Fruit fly (Drosophila melanogaster) whole organism, prepupa: ENCODE data around the gene CG13285.

Experiments used
- Blimp-1 ChIP-seq: fragments of 200-800 bp; sonication (Bioruptor generic); optimal IDR thresholded peaks from 3 replicates; lab custom pipeline; 2017; ENCODE audit warnings: missing biosample characterization, missing genetic modification characterization, mild to moderate bottlenecking, moderate library complexity, missing genetic modification reagents
- CG10669 ChIP-seq: fragments of 200-800 bp; sonication (Bioruptor generic); optimal IDR thresholded peaks from 3 replicates; lab custom pipeline; 2018; ENCODE audit warnings: missing biosample characterization, mild to moderate bottlenecking, missing genetic modification characterization, moderate library complexity
- CG11294 ChIP-seq: fragments of 200-800 bp; sonication (Bioruptor generic); IDR thresholded peaks from 2 replicates; pipeline ENCODE4 v1.3.6; 2022; ENCODE audit warnings: missing biosample characterization, missing genetic modification characterization
- CG11762 ChIP-seq: fragments of 200-800 bp; sonication (Bioruptor generic); optimal IDR thresholded peaks from 3 replicates; lab custom pipeline; 2016; ENCODE audit warnings: missing biosample characterization, missing genetic modification characterization; ENCODE audit not compliant: insufficient read depth
- CG15336 ChIP-seq: fragments of 200-800 bp; sonication (Bioruptor generic); IDR thresholded peaks from 2 replicates; pipeline ENCODE4 v1.3.6; 2022; ENCODE audit warnings: missing biosample characterization, missing genetic modification characterization
- CG1621 ChIP-seq: fragments of 200-800 bp; sonication (Bioruptor generic); optimal IDR thresholded peaks from 3 replicates; lab custom pipeline; 2018; ENCODE audit warnings: missing biosample characterization, mild to moderate bottlenecking, missing genetic modification characterization
- CG16779 ChIP-seq: fragments of 200-800 bp; sonication (Bioruptor generic); optimal IDR thresholded peaks from 3 replicates; lab custom pipeline; 2017; ENCODE audit warnings: missing biosample characterization, mild to moderate bottlenecking, missing genetic modification characterization
- CG32006 ChIP-seq: fragments of 200-800 bp; sonication (Bioruptor generic); optimal IDR thresholded peaks from 3 replicates; lab custom pipeline; 2017; ENCODE audit warnings: missing biosample characterization, mild to moderate bottlenecking, missing genetic modification characterization
- CG34406 ChIP-seq: fragments of 200-800 bp; sonication (Bioruptor generic); optimal IDR thresholded peaks from 3 replicates; lab custom pipeline; 2016; ENCODE audit warnings: missing biosample characterization, missing genetic modification characterization
- CG6163 ChIP-seq: fragments of 200-800 bp; sonication (Bioruptor generic); IDR thresholded peaks from 3 replicates; pipeline ENCODE4 v1.3.6; 2022; ENCODE audit warnings: missing biosample characterization, missing genetic modification characterization
- CG6276 ChIP-seq: fragments of 200-800 bp; sonication (Bioruptor generic); optimal IDR thresholded peaks from 2 replicates; lab custom pipeline; 2017; ENCODE audit warnings: missing biosample characterization, mild to moderate bottlenecking, missing genetic modification characterization
- CG6792 ChIP-seq: fragments of 200-800 bp; sonication (Bioruptor generic); optimal IDR thresholded peaks from 3 replicates; lab custom pipeline; 2016; ENCODE audit warnings: missing biosample characterization, missing genetic modification characterization
- CG7368 ChIP-seq: fragments of 200-800 bp; sonication (Bioruptor generic); optimal IDR thresholded peaks from 3 replicates; lab custom pipeline; 2016; ENCODE audit warnings: missing biosample characterization, missing genetic modification characterization
- CG8119 ChIP-seq: fragments of 200-800 bp; sonication (Bioruptor generic); IDR thresholded peaks from 3 replicates; pipeline ENCODE4 v1.3.6; 2022; ENCODE audit warnings: missing biosample characterization, missing genetic modification characterization
- CG8319 ChIP-seq: fragments of 200-800 bp; sonication (Bioruptor generic); optimal IDR thresholded peaks from 3 replicates; lab custom pipeline; 2016; ENCODE audit warnings: missing biosample characterization, missing genetic modification characterization
- CG8632 ChIP-seq: fragments of 200-800 bp; sonication (Bioruptor generic); optimal IDR thresholded peaks from 3 replicates; lab custom pipeline; 2016; ENCODE audit warnings: missing biosample characterization, missing genetic modification characterization
- CG9139 ChIP-seq: fragments of 200-800 bp; sonication (Bioruptor generic); optimal IDR thresholded peaks from 3 replicates; lab custom pipeline; 2017; ENCODE audit warnings: missing biosample characterization, mild to moderate bottlenecking, missing genetic modification characterization
- Eip75B ChIP-seq: fragments of 200-800 bp; sonication (Bioruptor generic); optimal IDR thresholded peaks from 3 replicates; lab custom pipeline; 2016; ENCODE audit warnings: missing biosample characterization, missing genetic modification characterization
- Eip78C ChIP-seq: fragments of 200-800 bp; sonication (Bioruptor generic); peaks from one replicate; lab custom pipeline; 2016; ENCODE audit warnings: missing biosample characterization, missing genetic modification characterization
- Ets21C ChIP-seq: fragments of 200-800 bp; sonication (Bioruptor generic); optimal IDR thresholded peaks from 3 replicates; lab custom pipeline; 2016; ENCODE audit warnings: missing biosample characterization, missing genetic modification characterization
- Ets96B ChIP-seq: fragments of 200-800 bp; optimal IDR thresholded peaks from 2 replicates; lab custom pipeline; 2019; ENCODE audit warnings: missing biosample characterization, mild to moderate bottlenecking, missing genetic modification characterization, moderate library complexity
- Gug ChIP-seq: fragments of 200-800 bp; sonication (Bioruptor generic); IDR thresholded peaks from 2 replicates; pipeline ENCODE4 v1.3.6; 2022; ENCODE audit warnings: missing biosample characterization, missing genetic modification characterization
- Hr39 ChIP-seq: fragments of 200-800 bp; sonication (Bioruptor generic); optimal IDR thresholded peaks from 2 replicates; lab custom pipeline; 2016; ENCODE audit warnings: missing biosample characterization, missing genetic modification characterization
- Hr4 ChIP-seq: fragments of 200-800 bp; sonication (Bioruptor generic); optimal IDR thresholded peaks from 3 replicates; lab custom pipeline; 2016; ENCODE audit warnings: missing biosample characterization, missing genetic modification characterization
- Lpt ChIP-seq: fragments of 200-800 bp; sonication (Bioruptor generic); optimal IDR thresholded peaks from 3 replicates; lab custom pipeline; 2016; ENCODE audit warnings: missing biosample characterization, missing genetic modification characterization
- Smox ChIP-seq: fragments of 200-800 bp; sonication (Bioruptor generic); optimal IDR thresholded peaks from 3 replicates; lab custom pipeline; 2016; ENCODE audit warnings: missing biosample characterization, missing genetic modification characterization
- Sox14 ChIP-seq: fragments of 200-800 bp; sonication (Bioruptor generic); optimal IDR thresholded peaks from 3 replicates; lab custom pipeline; 2016; ENCODE audit warnings: missing biosample characterization, missing genetic modification characterization
- Sox15 ChIP-seq: fragments of 200-800 bp; sonication (Bioruptor generic); optimal IDR thresholded peaks from 3 replicates; lab custom pipeline; 2016; ENCODE audit warnings: missing biosample characterization, missing genetic modification characterization
- achi ChIP-seq: fragments of 200-800 bp; sonication (Bioruptor generic); optimal IDR thresholded peaks from 3 replicates; lab custom pipeline; 2016; ENCODE audit warnings: missing biosample characterization, missing genetic modification characterization
- cyc ChIP-seq: fragments of 200-800 bp; sonication (Bioruptor generic); optimal IDR thresholded peaks from 3 replicates; lab custom pipeline; 2016; ENCODE audit warnings: missing biosample characterization, missing genetic modification characterization
- dac ChIP-seq: fragments of 200-800 bp; sonication (Bioruptor generic); optimal IDR thresholded peaks from 2 replicates; lab custom pipeline; 2017; ENCODE audit warnings: missing biosample characterization, mild to moderate bottlenecking, missing genetic modification characterization
- eg ChIP-seq: fragments of 200-800 bp; sonication (Bioruptor generic); IDR thresholded peaks from 3 replicates; pipeline ENCODE4 v1.3.6; 2022; ENCODE audit warnings: missing biosample characterization, missing genetic modification characterization
- fd85E ChIP-seq: fragments of 200-800 bp; sonication (Bioruptor generic); optimal IDR thresholded peaks from 3 replicates; lab custom pipeline; 2016; ENCODE audit warnings: missing biosample characterization, missing genetic modification characterization
- fkh ChIP-seq: fragments of 200-800 bp; sonication (Bioruptor generic); optimal IDR thresholded peaks from 3 replicates; lab custom pipeline; 2017; ENCODE audit warnings: missing biosample characterization, mild to moderate bottlenecking, missing genetic modification characterization, moderate library complexity
- lz ChIP-seq: fragments of 200-800 bp; sonication (Bioruptor generic); optimal IDR thresholded peaks from 3 replicates; lab custom pipeline; 2016; ENCODE audit warnings: missing biosample characterization, missing genetic modification characterization
- net ChIP-seq: fragments of 200-800 bp; sonication (Bioruptor generic); optimal IDR thresholded peaks from 3 replicates; lab custom pipeline; 2016; ENCODE audit warnings: missing biosample characterization, missing genetic modification characterization
- salr ChIP-seq, 2 experiments: fragments of 200-800 bp; sonication (Bioruptor generic); optimal IDR thresholded peaks; 3 replicates each; lab custom pipeline; 2016 to 2018; ENCODE audit warnings: missing biosample characterization in 2 of 2, missing genetic modification characterization in 2 of 2, mild to moderate bottlenecking in 1 of 2
- spab ChIP-seq: fragments of 200-800 bp; sonication (Bioruptor generic); optimal IDR thresholded peaks from 2 replicates; lab custom pipeline; 2017; ENCODE audit warnings: missing biosample characterization, mild to moderate bottlenecking, missing genetic modification characterization, missing genetic modification reagents
- svp ChIP-seq: fragments of 200-800 bp; sonication (Bioruptor generic); peaks from one replicate; lab custom pipeline; 2016; ENCODE audit warnings: missing biosample characterization, missing genetic modification characterization
- topi ChIP-seq: fragments of 200-800 bp; sonication (Bioruptor generic); optimal IDR thresholded peaks from 3 replicates; lab custom pipeline; 2016; ENCODE audit warnings: missing biosample characterization, missing genetic modification characterization

Gene CG13285

DNA sequence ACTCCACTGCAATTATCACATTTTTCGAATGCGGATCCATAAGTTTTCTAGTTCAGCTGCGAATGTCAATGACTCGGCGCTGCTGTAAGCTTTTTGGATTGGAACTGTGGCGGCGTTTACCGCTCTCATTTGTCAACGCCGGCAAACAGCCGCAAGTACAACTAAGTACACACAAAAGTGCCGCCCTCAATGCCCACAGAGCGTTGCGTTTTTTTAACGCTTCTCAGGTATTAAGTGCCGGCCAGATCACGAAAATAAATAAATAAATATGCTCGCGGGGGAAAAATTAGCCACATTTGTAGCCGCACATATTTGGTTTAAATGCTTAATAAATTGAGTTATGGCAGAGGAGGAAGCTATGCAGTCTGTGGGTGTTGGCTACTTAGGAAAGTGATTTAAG is 46.0 kb upstream of the CG13285 start:
- peak; percentile 25 for TF ChIP-seq fkh
- TF ChIP-seq cyc (GFP tag; lab: Kevin White, UChicago) = no peak

DNA sequence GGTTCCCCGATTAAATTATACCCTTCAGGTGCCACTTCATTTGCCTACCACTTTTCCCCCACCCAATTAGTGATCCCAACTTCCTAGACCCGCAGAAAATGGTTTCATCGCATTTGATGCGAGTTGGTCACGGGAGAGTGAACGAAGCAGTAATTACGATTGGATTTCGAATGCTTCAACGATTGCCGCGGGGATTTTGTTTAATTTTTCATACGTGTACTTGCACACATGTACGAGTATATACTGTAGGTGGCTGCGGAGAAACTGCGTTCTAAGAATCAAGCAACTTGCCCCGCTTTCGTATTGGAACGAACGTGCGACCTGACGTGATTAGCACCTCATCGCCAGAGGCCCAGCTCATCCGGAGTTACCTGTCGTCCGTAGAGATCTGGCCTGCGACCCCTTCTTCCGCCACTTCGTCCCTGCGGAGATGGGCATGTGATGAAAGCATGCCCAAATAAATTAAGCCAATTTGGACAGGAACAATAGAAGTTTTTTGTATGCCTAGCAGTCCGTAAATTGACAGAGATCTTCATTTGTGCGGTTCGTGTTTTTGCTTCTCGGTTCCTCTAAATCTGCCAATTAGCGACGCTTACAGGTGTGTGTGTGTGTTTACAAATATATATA is 45.0 kb upstream of the CG13285 start:
- TF ChIP-seq CG8632 (GFP tag; lab: Kevin White, UChicago) (no peak), fkh (peak; percentile 15)

DNA sequence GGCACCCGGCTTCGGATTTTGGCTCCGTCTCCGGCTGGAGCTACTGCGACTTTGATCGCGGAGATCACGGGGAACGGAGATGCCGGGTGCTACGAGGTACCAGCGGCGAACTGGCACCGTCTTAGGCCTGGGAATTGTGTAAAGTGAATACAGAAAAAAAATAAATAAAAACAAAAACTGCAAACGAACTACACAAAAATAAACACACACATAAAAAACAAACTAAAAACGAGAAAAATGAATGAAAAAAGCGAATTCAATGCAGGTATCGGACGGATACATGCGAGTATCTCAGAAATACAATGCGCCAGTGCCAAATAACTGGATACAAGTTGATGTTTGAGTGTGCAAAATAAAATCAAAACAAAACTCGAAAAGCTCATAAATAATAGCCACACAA is 44.2 kb upstream of the CG13285 start:
- TF ChIP-seq CG6276 (peak; percentile 92), eg (GFP tag; lab: Robert Waterston, UW) (peak; percentile 92), dac (peak; percentile 7), net (GFP tag; lab: Kevin White, UChicago) (peak; percentile 54), Ets96B (tag; lab: Kevin White, UChicago) (no peak), Eip78C (GFP tag; lab: Kevin White, UChicago) (peak; percentile 63), CG16779 (tag; lab: Kevin White, UChicago) (peak; percentile 59), Gug (GFP tag; lab: Robert Waterston, UW) (0 out of 2 replicates have a peak, but pooled peaks have one; percentile 31), CG32006 (peak; percentile 35), Lpt (peak; percentile 57), CG15336 (GFP tag; lab: Robert Waterston, UW) (peak; percentile 85), achi (GFP tag; lab: Kevin White, UChicago) (no peak), Hr4 (GFP tag; lab: Kevin White, UChicago) (peak; percentile 39), CG8119 (GFP tag; lab: Robert Waterston, UW) (peak; percentile 92), CG1621 (tag; lab: Kevin White, UChicago) (no peak), CG11294 (GFP tag; lab: Robert Waterston, UW) (peak; percentile 39; the same call in 1 of the 2 replicates), Blimp-1 (no peak), CG6163 (GFP tag; lab: Robert Waterston, UW) (peak; percentile 81)

DNA sequence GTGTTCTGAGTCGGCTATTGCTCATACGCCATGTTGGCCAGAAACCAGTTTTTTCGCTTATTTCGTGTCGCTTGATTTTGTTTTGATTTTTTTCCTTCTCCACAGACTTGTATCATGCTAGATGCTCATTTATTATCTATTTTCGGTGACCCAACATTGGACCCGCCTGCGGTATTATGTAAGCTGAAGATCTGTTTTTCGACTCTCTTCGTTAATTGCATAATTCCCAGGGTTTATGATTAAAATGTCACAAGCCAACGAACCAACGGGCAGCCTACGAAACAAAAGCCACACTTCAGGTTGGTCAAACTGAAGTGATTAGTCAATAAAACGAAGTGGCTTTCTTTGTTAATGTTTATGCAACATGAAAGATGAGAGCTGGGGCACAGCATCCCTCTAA is 43.0 kb upstream of the CG13285 start:
- TF ChIP-seq CG10669 (GFP tag; lab: Kevin White, UChicago) (no peak), fkh (no peak), Hr39 (GFP tag; lab: Kevin White, UChicago) (no peak), CG6792 (GFP tag; lab: Kevin White, UChicago) (no peak), CG8319 (GFP tag; lab: Kevin White, UChicago) (no peak), Ets96B (tag; lab: Kevin White, UChicago) (no peak), Lpt (no peak), CG1621 (tag; lab: Kevin White, UChicago) (no peak), CG6163 (GFP tag; lab: Robert Waterston, UW) (no peak)

- TF ChIP-seq spab (GFP tag; lab: Kevin White, UChicago) (peak; percentile 95), Ets21C (GFP tag; lab: Kevin White, UChicago) (peak; percentile 50), Eip75B (GFP tag; lab: Kevin White, UChicago) (peak; percentile 86), CG7368 (GFP tag; lab: Kevin White, UChicago) (peak; percentile 86), fd85E (peak; percentile 77), Smox (GFP tag; lab: Kevin White, UChicago) (peak; percentile 83), Ets96B (tag; lab: Kevin White, UChicago) (peak; percentile 81), Hr39 (GFP tag; lab: Kevin White, UChicago) (peak; percentile 71), CG11762 (peak; percentile 87), svp (GFP tag; lab: Kevin White, UChicago) (peak; percentile 90), salr (GFP tag; optimal IDR thresholded peaks at IDR 0.05; lab: Kevin White, UChicago) (peak; percentile 91 to 96), CG6163 (GFP tag; lab: Robert Waterston, UW) (peak; percentile 98), CG34406 (GFP tag; lab: Kevin White, UChicago) (peak; percentile 95), CG10669 (GFP tag; lab: Kevin White, UChicago) (peak; percentile 92), Sox14 (GFP tag; lab: Kevin White, UChicago) (peak; percentile 78), CG8632 (GFP tag; lab: Kevin White, UChicago) (peak; percentile 91), fkh (peak; percentile 26), Sox15 (GFP tag; lab: Kevin White, UChicago) (peak; percentile 87), CG15336 (GFP tag; lab: Robert Waterston, UW) (peak; percentile 97), topi (GFP tag; lab: Kevin White, UChicago) (peak; percentile 86), CG16779 (tag; lab: Kevin White, UChicago) (peak; percentile 97), CG9139 (peak; percentile 99), lz (GFP tag; lab: Kevin White, UChicago) (peak; percentile 72)
These were observed 41.9 kb upstream of the CG13285 start, which contains the start of gene Msr-110 for dm6 chr3L:5577250-5578138. Msr-110 (minus strand) TSS chr3L:5577348.
